Fruit fly (Drosophila melanogaster) whole organism: Measurements from ENCODE around the gene CrebA.

Source experiments
- CG8478 ChIP-seq: fragments of >200 bp; optimal IDR thresholded peaks from 2 replicates; lab custom pipeline; 2018; ENCODE audit warnings: inconsistent platforms
- Dll ChIP-seq: fragments of >200 bp; optimal IDR thresholded peaks from 2 replicates; lab custom pipeline; 2017
- EcR ChIP-seq, 2 experiments: fragments of >200 bp; optimal IDR thresholded peaks; 2 replicates each; lab custom pipeline; 2017; ENCODE audit warnings: missing biosample characterization in 2 of 2, missing genetic modification characterization in 2 of 2, missing genetic modification reagents in 2 of 2
- pan ChIP-seq: fragments of >200 bp; optimal IDR thresholded peaks from 2 replicates; lab custom pipeline; 2017
- psq ChIP-seq: fragments of >200 bp; optimal IDR thresholded peaks from 2 replicates; lab custom pipeline; 2017
- usp ChIP-seq: fragments of >200 bp; optimal IDR thresholded peaks from 2 replicates; lab custom pipeline; 2017; ENCODE audit warnings: missing biosample characterization, missing genetic modification characterization, mixed read lengths

The CrebA gene

dm6 chr3L:15597037-15597785 lies 62.0 kb downstream of the CrebA start:
- TF ChIP-seq pan (lab: Kevin White, UChicago) (no peak), EcR (GFP tag; optimal IDR thresholded peaks at IDR 0.05; lab: Kevin White, UChicago) (no peak), CG8478 (no peak), Dll (lab: Kevin White, UChicago) (no peak), psq (lab: Kevin White, UChicago) (no peak), usp (GFP tag; lab: Kevin White, UChicago) (no peak)

dm6 chr3L:15597945-15598344 lies 62.8 kb downstream of the CrebA start:
- TF ChIP-seq pan (lab: Kevin White, UChicago) (no peak), EcR (GFP tag; optimal IDR thresholded peaks at IDR 0.05; lab: Kevin White, UChicago) (no peak), CG8478 (no peak)

- TF ChIP-seq usp (GFP tag; lab: Kevin White, UChicago) (no peak), pan (lab: Kevin White, UChicago) (no peak), CG8478 (no peak)
Observed at dm6 chr3L:15599190-15599589, 64.0 kb downstream of the CrebA start.

- no peak for TF ChIP-seq pan (lab: Kevin White, UChicago)
- no peak for TF ChIP-seq EcR (GFP tag; optimal IDR thresholded peaks at IDR 0.05; lab: Kevin White, UChicago)
- no peak for TF ChIP-seq CG8478
- TF ChIP-seq Dll (lab: Kevin White, UChicago) = no peak
- TF ChIP-seq usp (GFP tag; lab: Kevin White, UChicago) = no peak
- TF ChIP-seq psq (lab: Kevin White, UChicago) = no peak
Observed at dm6 chr3L:15600051-15600450, 64.9 kb downstream of the CrebA start.
